Worm (Caenorhabditis elegans) whole organism, midembryonic: Measurements from ENCODE around the gene fbxa-111.
"Not testable (repeated sequence)": the region's sequence is repeated elsewhere in the genome, so short reads cannot be mapped to it uniquely, and the experiment has no call there.

Experiments used
- T22C8.4 ChIP-seq: fragments of 200-800 bp; sonication (Bioruptor generic); IDR thresholded peaks from 2 replicates; pipeline ENCODE4 v1.3.6; 2022; ENCODE audit warnings: missing genetic modification characterization, missing compliant biosample characterization
- cog-1 ChIP-seq: sonication (generic microtip); optimal IDR thresholded peaks from 2 replicates; lab custom pipeline; 2016; ENCODE audit warnings: missing genetic modification characterization, missing compliant biosample characterization
- flt-1 ChIP-seq: fragments of 200-800 bp; sonication (Bioruptor generic); IDR thresholded peaks from 2 replicates; pipeline ENCODE4 v1.3.6; 2022; ENCODE audit warnings: missing genetic modification characterization, missing compliant biosample characterization
- klf-2 ChIP-seq: fragments of 200-800 bp; sonication (Bioruptor generic); conservative IDR thresholded peaks from 2 replicates; pipeline ENCODE4 v1.3.6; 2022; ENCODE audit warnings: missing genetic modification reagents, missing genetic modification characterization, missing compliant biosample characterization
- med-1 ChIP-seq: sonication (generic microtip); optimal IDR thresholded peaks from 2 replicates; lab custom pipeline; 2017; ENCODE audit warnings: missing genetic modification characterization, mild to moderate bottlenecking, missing compliant biosample characterization, antibody characterized with exemption, missing genetic modification reagents; ENCODE audit not compliant: insufficient read depth
- ref-1 ChIP-seq: fragments of 200-800 bp; sonication (Bioruptor generic); conservative IDR thresholded peaks from 2 replicates; pipeline ENCODE4 v1.3.6; 2022; ENCODE audit warnings: missing genetic modification reagents, missing genetic modification characterization, missing compliant biosample characterization
- tab-1 ChIP-seq: fragments of 200-800 bp; sonication (Bioruptor generic); IDR thresholded peaks from 2 replicates; pipeline ENCODE4 v1.3.6; 2022; ENCODE audit warnings: missing genetic modification characterization, missing compliant biosample characterization
- ztf-23 ChIP-seq: fragments of 200-800 bp; sonication (Bioruptor generic); IDR thresholded peaks from 2 replicates; pipeline ENCODE4 v1.3.6; 2022; ENCODE audit warnings: missing genetic modification reagents, missing genetic modification characterization, missing compliant biosample characterization
- ztf-29 ChIP-seq: fragments of 200-800 bp; sonication (Bioruptor generic); IDR thresholded peaks from 2 replicates; pipeline ENCODE4 v1.3.6; 2022; ENCODE audit warnings: missing genetic modification reagents, missing genetic modification characterization, missing compliant biosample characterization

Gene fbxa-111

ce11 chrV:16966636-16967035 lies 17.1 kb upstream of the fbxa-111 start, which contains the start of gene fbxa-90:
Gene fbxa-90, plus strand, starts transcription at chrV:16966814.
- TF ChIP-seq med-1 (GFP tag; lab: Kevin White, UChicago) (no peak), tab-1 (GFP tag; lab: Robert Waterston, UW) (no peak), ref-1 (GFP tag; lab: Robert Waterston, UW) (no peak), klf-2 (no peak), T22C8.4 (GFP tag; lab: Robert Waterston, UW) (no peak), flt-1 (GFP tag; lab: Robert Waterston, UW) (no peak), ztf-29 (GFP tag; lab: Robert Waterston, UW) (no peak), ztf-23 (GFP tag; lab: Robert Waterston, UW) (no peak), cog-1 (tag; lab: Kevin White, UChicago) (no peak)

ce11 chrV:16965655-16966054 lies 16.1 kb upstream of the fbxa-111 start, which contains the start of gene efl-1:
Gene efl-1, minus strand, starts transcription at chrV:16965675.
- peak; percentile 65; the same call in 1 of the 2 replicates for TF ChIP-seq ztf-23 (GFP tag; lab: Robert Waterston, UW)
- TF ChIP-seq ref-1 (GFP tag; lab: Robert Waterston, UW) = no peak

- no peak for TF ChIP-seq klf-2
- TF ChIP-seq tab-1 (GFP tag; lab: Robert Waterston, UW) = no peak
- TF ChIP-seq ztf-29 (GFP tag; lab: Robert Waterston, UW) = no peak
Observed at ce11 chrV:16958975-16959374, 9.5 kb upstream of the fbxa-111 start.

ce11 chrV:16956229-16956628 lies 6.7 kb upstream of the fbxa-111 start, which contains the start of gene clec-239:
Gene clec-239, plus strand, starts transcription at chrV:16956529.
- TF ChIP-seq cog-1 (tag; lab: Kevin White, UChicago) = no peak
- no peak for TF ChIP-seq ztf-29 (GFP tag; lab: Robert Waterston, UW)
- TF ChIP-seq T22C8.4 (GFP tag; lab: Robert Waterston, UW) = no peak
- TF ChIP-seq tab-1 (GFP tag; lab: Robert Waterston, UW) = no peak
- no peak for TF ChIP-seq ref-1 (GFP tag; lab: Robert Waterston, UW)

ce11 chrV:16954766-16955165 lies 5.3 kb upstream of the fbxa-111 start, which contains the start of gene srh-206:
Gene srh-206, minus strand, starts transcription at chrV:16954866.
- TF ChIP-seq klf-2 = no peak
- no peak for TF ChIP-seq ref-1 (GFP tag; lab: Robert Waterston, UW)
- no peak for TF ChIP-seq cog-1 (tag; lab: Kevin White, UChicago)
- no peak for TF ChIP-seq med-1 (GFP tag; lab: Kevin White, UChicago)
- no peak for TF ChIP-seq flt-1 (GFP tag; lab: Robert Waterston, UW)
- no peak for TF ChIP-seq tab-1 (GFP tag; lab: Robert Waterston, UW)
- TF ChIP-seq T22C8.4 (GFP tag; lab: Robert Waterston, UW) = no peak
- TF ChIP-seq ztf-23 (GFP tag; lab: Robert Waterston, UW) = no peak

- TF ChIP-seq tab-1 (GFP tag; lab: Robert Waterston, UW) = no peak
- TF ChIP-seq flt-1 (GFP tag; lab: Robert Waterston, UW) = no peak
- TF ChIP-seq ztf-23 (GFP tag; lab: Robert Waterston, UW) = no peak
- no peak for TF ChIP-seq ztf-29 (GFP tag; lab: Robert Waterston, UW)
- no peak for TF ChIP-seq klf-2
- TF ChIP-seq T22C8.4 (GFP tag; lab: Robert Waterston, UW) = no peak
- TF ChIP-seq med-1 (GFP tag; lab: Kevin White, UChicago) = no peak
Observed at ce11 chrV:16951504-16951903, 2.0 kb upstream of the fbxa-111 start, which contains the start of gene clec-238. Gene clec-238, plus strand, starts transcription at chrV:16951804.

ce11 chrV:16950036-16950435 lies 527 bp upstream of the fbxa-111 start:
- TF ChIP-seq T22C8.4 (GFP tag; lab: Robert Waterston, UW) (no peak), klf-2 (no peak), flt-1 (GFP tag; lab: Robert Waterston, UW) (no peak), med-1 (GFP tag; lab: Kevin White, UChicago) (no peak), cog-1 (tag; lab: Kevin White, UChicago) (no peak), ztf-29 (GFP tag; lab: Robert Waterston, UW) (no peak), tab-1 (GFP tag; lab: Robert Waterston, UW) (no peak), ztf-23 (GFP tag; lab: Robert Waterston, UW) (no peak), ref-1 (GFP tag; lab: Robert Waterston, UW) (no peak)

ce11 chrV:16948011-16948410 lies 1.5 kb downstream of the fbxa-111 start, which contains the start of gene fbxa-112:
Gene fbxa-112, minus strand, starts transcription at chrV:16948111.
- TF ChIP-seq med-1 (GFP tag; lab: Kevin White, UChicago); ztf-23 (GFP tag; lab: Robert Waterston, UW); ztf-29 (GFP tag; lab: Robert Waterston, UW): not testable (repeated sequence)

ce11 chrV:16938731-16939130 lies 10.8 kb downstream of the fbxa-111 start, which contains the start of gene fbxa-148:
Gene fbxa-148, plus strand, starts transcription at chrV:16939031.
- TF ChIP-seq ztf-29 (GFP tag; lab: Robert Waterston, UW); ref-1 (GFP tag; lab: Robert Waterston, UW); med-1 (GFP tag; lab: Kevin White, UChicago): not testable (repeated sequence)

- no peak for TF ChIP-seq med-1 (GFP tag; lab: Kevin White, UChicago)
- TF ChIP-seq ref-1 (GFP tag; lab: Robert Waterston, UW) = no peak
- no peak for TF ChIP-seq T22C8.4 (GFP tag; lab: Robert Waterston, UW)
- TF ChIP-seq ztf-29 (GFP tag; lab: Robert Waterston, UW) = no peak
- TF ChIP-seq flt-1 (GFP tag; lab: Robert Waterston, UW) = no peak
- TF ChIP-seq klf-2 = no peak
- TF ChIP-seq ztf-23 (GFP tag; lab: Robert Waterston, UW) = no peak
- TF ChIP-seq cog-1 (tag; lab: Kevin White, UChicago) = no peak
- TF ChIP-seq tab-1 (GFP tag; lab: Robert Waterston, UW) = no peak
Observed at ce11 chrV:16927345-16927744, 22.2 kb downstream of the fbxa-111 start, which contains the start of gene Y102A5C.36. Gene Y102A5C.36, minus strand, starts transcription at chrV:16927445.
